Worm (Caenorhabditis elegans): ENCODE measurements around the gene Y111B2A.12.
A peak's percentile ranks its signal among the peaks of the same experiment; 100 is the strongest.

Gene Y111B2A.12

ce11 chrIII:12662186-12662585, 53.1 kb downstream of the Y111B2A.12 start, which contains the start of gene tpst-1:
Gene tpst-1, minus strand, starts transcription at chrIII:12662286.
- TF ChIP-seq lin-1 (GFP tag; IDR thresholded peaks at IDR 0.05) (no peak), aha-1 (tag) (peak; percentile 38), dmd-8 (GFP tag; IDR thresholded peaks at IDR 0.05) (no peak)

- TF ChIP-seq mes-2 (tag; optimal IDR thresholded peaks at IDR 0.05; ENCODE audit: poor library complexity, severe bottlenecking) (peak; percentile 20), hmg-1.1 (GFP tag; IDR thresholded peaks at IDR 0.05) (peak; percentile 63), lin-38 (GFP tag; IDR thresholded peaks at IDR 0.05) (peak; percentile 78), hlh-11 (tag; optimal IDR thresholded peaks at IDR 0.05) (peak; percentile 44), dmd-6 (GFP tag; IDR thresholded peaks at IDR 0.05) (peak; percentile 19; the same call in 1 of the 2 replicates), nhr-28 (tag; optimal IDR thresholded peaks at IDR 0.05) (peak; percentile 25), hlh-30 (tag; optimal IDR thresholded peaks at IDR 0.05; ENCODE audit: insufficient read depth) (peak; percentile 61), mxl-3 (GFP tag; optimal IDR thresholded peaks at IDR 0.05) (peak; percentile 89), aha-1 (tag) (peak; percentile 66)
Measured at ce11 chrIII:12665500-12665907, 56.4 kb downstream of the Y111B2A.12 start.

ce11 chrIII:12668821-12669220, 59.7 kb downstream of the Y111B2A.12 start:
- TF ChIP-seq dmd-6 (GFP tag; IDR thresholded peaks at IDR 0.05) (peak; percentile 55), nhr-48 (tag; optimal IDR thresholded peaks at IDR 0.05) (no peak), daf-16 (GFP tag; optimal IDR thresholded peaks at IDR 0.05) (no peak), daf-16 (tag; optimal IDR thresholded peaks at IDR 0.05) (peak; percentile 56), mdl-1 (tag; optimal IDR thresholded peaks at IDR 0.05) (peak in 1 of 2 experiments; percentile 7), php-3 (GFP tag; IDR thresholded peaks at IDR 0.05) (no peak)

Data from whole organism, L4 larva.